Worm (Caenorhabditis elegans): ENCODE data around the gene dsh-1.
A peak's percentile ranks its signal among the peaks of the same experiment; 100 is the strongest.

Gene dsh-1

ce11 chrII:5231111-5231510, 5.9 kb upstream of the dsh-1 start, which contains the start of gene EGAP2.1:
TSS of gene EGAP2.1 (plus strand) at chrII:5231411.
- no peak for TF ChIP-seq saeg-2 (GFP tag; IDR thresholded peaks at IDR 0.05)
- TF ChIP-seq ceh-44 (GFP tag; IDR thresholded peaks at IDR 0.05) = no peak
- no peak for TF ChIP-seq nhr-42 (GFP tag; IDR thresholded peaks at IDR 0.05)
- TF ChIP-seq T26A8.4 (GFP tag; IDR thresholded peaks at IDR 0.05) = no peak
- no peak for TF ChIP-seq nhr-102 (tag; optimal IDR thresholded peaks at IDR 0.05)
- TF ChIP-seq F37D6.2 (tag; optimal IDR thresholded peaks at IDR 0.05) = no peak
- TF ChIP-seq ZK337.2 (GFP tag; IDR thresholded peaks at IDR 0.05) = no peak
- TF ChIP-seq rbr-2 (tag; optimal IDR thresholded peaks at IDR 0.05) = no peak
- TF ChIP-seq dmd-6 (GFP tag; IDR thresholded peaks at IDR 0.05) = no peak
- TF ChIP-seq cey-2 (tag; optimal IDR thresholded peaks at IDR 0.05; ENCODE audit: borderline replicate concordance, insufficient read depth) = no peak

ce11 chrII:5229596-5229995, 4.4 kb upstream of the dsh-1 start, which contains the start of gene EGAP2.2:
TSS of gene EGAP2.2 (plus strand) at chrII:5229896.
- no peak for TF ChIP-seq zip-2 (tag; optimal IDR thresholded peaks at IDR 0.05)

DNA sequence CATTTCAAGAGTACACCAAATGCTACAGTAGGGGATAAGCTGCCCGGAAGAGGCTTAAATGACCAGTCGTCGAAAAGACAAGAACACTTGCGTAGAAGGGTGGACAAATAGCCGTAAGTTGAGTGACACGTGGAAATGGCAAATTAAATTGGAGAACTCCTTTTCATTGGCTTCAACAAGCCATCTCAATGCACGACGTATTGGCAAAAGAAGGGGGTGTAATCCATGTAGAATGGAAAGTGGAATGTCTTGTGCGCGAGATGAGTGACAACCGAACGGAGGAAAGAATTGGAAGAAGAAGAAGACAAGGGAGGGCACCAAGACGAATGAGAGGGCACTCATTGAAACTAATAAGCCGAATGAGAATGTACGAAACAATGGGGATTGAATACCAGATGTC, 3.5 kb upstream of the dsh-1 start:
- TF ChIP-seq dmd-9 (GFP tag; IDR thresholded peaks at IDR 0.05) = no peak
- peak in 1 of 2 experiments; percentile 13 for TF ChIP-seq unc-62 (GFP tag; optimal IDR thresholded peaks at IDR 0.05 in 1 of 2)
- TF ChIP-seq unc-62 (tag; optimal IDR thresholded peaks at IDR 0.05) = no peak

DNA sequence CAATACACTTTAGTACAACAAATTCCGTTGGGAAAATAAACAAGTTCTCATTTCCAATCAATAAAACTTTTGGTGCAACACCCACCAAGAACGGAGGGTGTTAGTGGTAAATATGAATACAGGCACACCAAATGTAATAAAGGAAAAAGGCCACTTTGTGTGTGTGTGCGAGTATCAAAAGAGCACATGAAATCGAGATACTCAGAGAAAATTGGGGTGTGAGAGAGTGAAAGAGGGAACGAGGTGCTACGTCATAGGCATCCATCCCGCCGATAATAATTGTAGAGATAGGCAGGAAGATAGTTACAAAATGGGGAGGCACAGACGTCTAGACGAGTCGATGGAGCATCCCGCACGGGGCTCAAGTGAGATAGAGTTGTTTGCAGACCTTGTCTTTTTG, 2.6 kb upstream of the dsh-1 start:
- TF ChIP-seq daf-16 (GFP tag; optimal IDR thresholded peaks at IDR 0.05) (no peak), daf-16 (tag; optimal IDR thresholded peaks at IDR 0.05) (peak; percentile 74), duxl-1 (tag; optimal IDR thresholded peaks at IDR 0.05; ENCODE audit: poor library complexity) (no peak), mdl-1 (tag; optimal IDR thresholded peaks at IDR 0.05) (peak in 1 of 2 experiments; percentile 34), hlh-11 (tag; optimal IDR thresholded peaks at IDR 0.05) (peak; percentile 77), mep-1 (tag; optimal IDR thresholded peaks at IDR 0.05) (peak; percentile 20), spr-3 (GFP tag; optimal IDR thresholded peaks at IDR 0.05) (no peak), dmd-6 (GFP tag; IDR thresholded peaks at IDR 0.05) (peak; percentile 61), F49E8.2 (tag; optimal IDR thresholded peaks at IDR 0.05; ENCODE audit: borderline replicate concordance) (no peak), unc-39 (tag; optimal IDR thresholded peaks at IDR 0.05) (no peak), hif-1 (tag; optimal IDR thresholded peaks at IDR 0.05) (no peak), mes-2 (tag; optimal IDR thresholded peaks at IDR 0.05; ENCODE audit: poor library complexity, severe bottlenecking) (peak; percentile 36), hmg-1.1 (GFP tag; IDR thresholded peaks at IDR 0.05) (0 out of 2 replicates have a peak, but pooled peaks have one; percentile 10), gei-8 (GFP tag; optimal IDR thresholded peaks at IDR 0.05) (no peak), rbr-2 (tag; optimal IDR thresholded peaks at IDR 0.05) (peak; percentile 2), dve-1 (tag; optimal IDR thresholded peaks at IDR 0.05; ENCODE audit: insufficient read depth) (peak; percentile 63), tag-97 (GFP tag; IDR thresholded peaks at IDR 0.05) (no peak), aha-1 (tag) (peak; percentile 84), nhr-28 (tag; optimal IDR thresholded peaks at IDR 0.05) (peak; percentile 64), unc-62 (GFP tag; optimal IDR thresholded peaks at IDR 0.05 in 1 of 2) (peak in 1 of 2 experiments; percentile 42), unc-62 (tag; optimal IDR thresholded peaks at IDR 0.05) (no peak), lsy-2 (tag; optimal IDR thresholded peaks at IDR 0.05) (peak in 1 of 2 experiments; percentile 1)

ce11 chrII:5226309-5226708, 1.1 kb upstream of the dsh-1 start:
- TF ChIP-seq dpl-1 (GFP tag; optimal IDR thresholded peaks at IDR 0.05) (no peak), ztf-7 (tag; optimal IDR thresholded peaks at IDR 0.05) (no peak), ZK546.5 (tag; optimal IDR thresholded peaks at IDR 0.05) (no peak), nhr-6 (tag; optimal IDR thresholded peaks at IDR 0.05) (no peak), vab-7 (GFP tag; IDR thresholded peaks at IDR 0.05) (no peak), Y48G9A.11 (GFP tag; IDR thresholded peaks at IDR 0.05) (no peak)

Measured in whole organism, L4 larva.